Worm (Caenorhabditis elegans) whole organism, L1 larva: ENCODE measurements around the gene math-31.

Experiments
- ceh-90 ChIP-seq: sonication (generic microtip); optimal IDR thresholded peaks from 2 replicates; lab custom pipeline; 2016; ENCODE audit warnings: missing genetic modification characterization, missing compliant biosample characterization
- egl-27 ChIP-seq, 2 experiments: fragments of 150-350 bp in 1 of 2; sonication (generic microtip); optimal IDR thresholded peaks; 3 replicates each; lab custom pipeline; 2017 to 2018; ENCODE audit warnings: missing biosample characterization in 2 of 2, missing genetic modification characterization in 2 of 2, missing genetic modification reagents in 2 of 2
- mdl-1 ChIP-seq, 2 experiments: fragments of 150-350 bp; optimal IDR thresholded peaks; 2 replicates each; lab custom pipeline; 2014 to 2017; ENCODE audit warnings: missing biosample characterization in 2 of 2, missing genetic modification characterization in 2 of 2, inconsistent platforms in 1 of 2
- mef-2 ChIP-seq: fragments of 150-350 bp; optimal IDR thresholded peaks from 2 replicates; lab custom pipeline; 2014; ENCODE audit warnings: missing biosample characterization, missing genetic modification characterization
- nhr-11 ChIP-seq: fragments of 150-350 bp; optimal IDR thresholded peaks from 2 replicates; lab custom pipeline; 2014; ENCODE audit warnings: missing biosample characterization, missing genetic modification characterization
- nhr-237 ChIP-seq: fragments of 150-350 bp; optimal IDR thresholded peaks from 2 replicates; lab custom pipeline; 2014; ENCODE audit warnings: missing biosample characterization, missing genetic modification characterization
- nhr-76 ChIP-seq: sonication (generic microtip); optimal IDR thresholded peaks from 2 replicates; lab custom pipeline; 2017; ENCODE audit warnings: missing biosample characterization, missing genetic modification characterization
- nhr-77 ChIP-seq: fragments of 150-350 bp; optimal IDR thresholded peaks from 2 replicates; lab custom pipeline; 2014; ENCODE audit warnings: missing biosample characterization, missing genetic modification characterization
- pax-3 ChIP-seq: fragments of 200-800 bp; sonication (Bioruptor generic); optimal IDR thresholded peaks from 2 replicates; lab custom pipeline; 2018; ENCODE audit warnings: mild to moderate bottlenecking, missing genetic modification characterization, moderate library complexity, missing compliant biosample characterization
- sox-4 ChIP-seq: sonication (generic microtip); optimal IDR thresholded peaks from 2 replicates; lab custom pipeline; 2016; ENCODE audit warnings: missing genetic modification characterization, missing compliant biosample characterization
- unc-62 ChIP-seq: fragments of 150-350 bp; optimal IDR thresholded peaks from 2 replicates; lab custom pipeline; 2014; ENCODE audit warnings: missing biosample characterization, missing genetic modification reagents, missing genetic modification characterization
- zag-1 ChIP-seq: fragments of 150-350 bp; optimal IDR thresholded peaks from 2 replicates; lab custom pipeline; 2014; ENCODE audit warnings: missing biosample characterization, missing genetic modification characterization

DNA sequence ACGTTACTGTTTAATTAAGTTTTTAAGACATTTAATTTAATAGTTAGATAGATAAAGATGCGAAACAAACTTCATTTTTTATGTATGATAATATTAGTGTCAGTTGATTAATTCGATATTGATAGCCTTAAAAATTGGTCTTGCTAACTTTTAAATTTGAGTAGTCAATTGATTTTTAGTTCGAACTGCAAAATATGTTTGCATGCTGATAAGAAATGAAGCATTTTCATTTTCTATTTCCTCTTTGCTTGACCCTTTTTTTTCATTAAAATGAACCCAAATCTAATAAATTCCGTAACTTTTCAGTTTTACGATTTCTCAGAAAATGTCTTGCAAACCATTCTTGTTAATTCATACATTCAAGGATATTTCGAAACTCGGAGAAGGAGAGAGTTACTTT lies 7.5 kb downstream of the math-31 start, which contains the start of gene math-22:
- no peak for TF ChIP-seq egl-27 (tag; optimal IDR thresholded peaks at IDR 0.05; lab: Kevin White, UChicago)
- no peak for TF ChIP-seq ceh-90 (tag; lab: Kevin White, UChicago)
- TF ChIP-seq unc-62 (GFP tag; lab: Kevin White, UChicago), result no peak
- no peak for TF ChIP-seq zag-1
- no peak for TF ChIP-seq pax-3
- no peak for TF ChIP-seq nhr-77
- TF ChIP-seq mef-2 (tag; lab: Kevin White, UChicago), result no peak
- TF ChIP-seq nhr-237 (tag; lab: Kevin White, UChicago), result no peak
- no peak for TF ChIP-seq mdl-1 (tag; optimal IDR thresholded peaks at IDR 0.05; lab: Kevin White, UChicago)
- no peak for TF ChIP-seq nhr-11 (tag; lab: Kevin White, UChicago)
- no peak for TF ChIP-seq nhr-76 (tag; lab: Kevin White, UChicago)
- no peak for TF ChIP-seq sox-4 (tag; lab: Kevin White, UChicago)
